Fruit fly (Drosophila melanogaster) S2 (cell line): ENCODE measurements around the gene Ak1.

ENCODE experiments used
- CG8478 ChIP-seq: fragments of >200 bp; optimal IDR thresholded peaks from 2 replicates; lab custom pipeline; 2018
- CTCF ChIP-seq, 2 experiments: fragments of >200 bp; optimal IDR thresholded peaks; 2 replicates each; lab custom pipeline; 2018

DNA sequence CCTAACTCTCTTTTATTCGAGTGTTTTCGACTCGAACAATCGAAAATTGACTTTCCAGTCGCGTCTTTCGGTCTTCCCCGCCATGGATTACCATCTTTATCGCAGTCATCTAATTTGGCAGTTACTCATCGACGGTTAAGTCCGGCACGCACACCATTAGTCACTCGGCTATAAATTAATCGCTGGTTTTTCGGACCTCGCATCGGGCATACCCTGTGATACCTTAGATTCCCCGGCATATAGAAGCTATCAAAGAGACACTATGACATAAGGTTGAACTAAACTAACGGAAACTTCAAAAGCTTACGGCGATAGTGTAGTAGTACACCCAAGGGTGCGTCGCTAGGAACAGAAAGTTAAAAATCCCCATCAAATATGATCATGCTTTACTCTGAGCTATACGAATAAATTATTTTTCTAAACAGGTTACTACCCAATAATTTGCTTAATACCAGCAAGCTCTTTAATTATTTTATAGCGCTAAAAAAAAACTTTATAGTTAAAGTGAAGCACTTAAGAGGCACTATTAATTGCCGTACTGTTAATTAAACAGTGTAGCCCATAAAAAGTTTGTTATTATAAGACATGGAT is 24.9 kb downstream of the Ak1 start:
- TF ChIP-seq CG8478 (lab: Kevin White, UChicago) (no peak), CTCF (optimal IDR thresholded peaks at IDR 0.05; lab: Kevin White, UChicago) (no peak)
